Worm (Caenorhabditis elegans) whole organism, L1 larva: ENCODE measurements around the gene faah-3.

Experiments
- dpl-1 ChIP-seq, 3 experiments: fragments of 150-350 bp in 2 of 3; sonication (generic microtip) in 1 of 3; optimal IDR thresholded peaks; 2 replicates each; lab custom pipeline; 2014 to 2017; ENCODE audit warnings: missing biosample characterization in 3 of 3, missing genetic modification characterization in 3 of 3, missing genetic modification reagents in 3 of 3
- mep-1 ChIP-seq: fragments of 150-350 bp; optimal IDR thresholded peaks from 2 replicates; lab custom pipeline; 2014; ENCODE audit warnings: missing biosample characterization, missing genetic modification characterization
- nhr-90 ChIP-seq: sonication (generic microtip); optimal IDR thresholded peaks from 2 replicates; lab custom pipeline; 2016; ENCODE audit warnings: mild to moderate bottlenecking, missing genetic modification characterization, missing compliant biosample characterization; ENCODE audit not compliant: poor library complexity
- sptf-1 ChIP-seq: fragments of 150-350 bp; optimal IDR thresholded peaks from 2 replicates; lab custom pipeline; 2014; ENCODE audit warnings: missing biosample characterization, missing genetic modification characterization
- unc-130 ChIP-seq: fragments of 150-350 bp; optimal IDR thresholded peaks from 2 replicates; lab custom pipeline; 2017; ENCODE audit warnings: missing biosample characterization, missing genetic modification characterization, inconsistent platforms
- ztf-4 ChIP-seq: fragments of 150-350 bp; optimal IDR thresholded peaks from 2 replicates; lab custom pipeline; 2014; ENCODE audit warnings: missing biosample characterization, missing genetic modification characterization

DNA sequence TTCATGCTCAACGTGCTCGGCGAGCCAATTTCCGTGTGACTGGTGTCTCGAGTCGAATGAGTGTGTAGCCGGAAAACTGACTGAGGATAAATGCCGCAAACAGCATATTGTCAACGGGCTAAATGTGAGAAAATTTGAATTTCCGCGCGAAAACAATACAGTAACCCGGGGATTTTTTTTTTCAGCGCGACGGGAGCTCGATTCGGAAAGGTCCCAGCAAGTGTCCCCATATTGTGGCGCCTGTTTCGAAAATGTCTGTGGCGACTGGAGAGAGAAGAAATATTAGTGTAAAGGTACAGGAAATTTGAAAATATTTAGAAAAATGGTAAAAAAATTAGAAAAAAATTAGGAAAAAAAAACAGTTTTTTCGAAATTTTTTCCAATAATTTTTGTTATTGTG lies 25.7 kb upstream of the faah-3 start:
- TF ChIP-seq sptf-1 (tag; lab: Kevin White, UChicago) (no peak), dpl-1 (GFP tag; optimal IDR thresholded peaks at IDR 0.05; lab: Kevin White, UChicago) (no peak), unc-130 (tag; lab: Kevin White, UChicago) (no peak), nhr-90 (tag; lab: Kevin White, UChicago) (no peak), ztf-4 (tag; lab: Kevin White, UChicago) (no peak), mep-1 (tag; lab: Kevin White, UChicago) (no peak)
